Fruit fly (Drosophila melanogaster) whole organism, embryonic: ENCODE results near the gene Kah.

Experiments
- BEAF-32 ChIP-seq: fragments of 200-800 bp; sonication (Bioruptor generic); optimal IDR thresholded peaks from 3 replicates; lab custom pipeline; 2017; ENCODE audit warnings: missing biosample characterization, missing genetic modification characterization, mild to moderate bottlenecking, moderate library complexity, missing genetic modification reagents
- BtbVII ChIP-seq: fragments of 200-800 bp; sonication (Bioruptor generic); optimal IDR thresholded peaks from 3 replicates; lab custom pipeline; 2017; ENCODE audit warnings: missing biosample characterization, mild to moderate bottlenecking, missing genetic modification characterization
- CG10209 ChIP-seq: fragments of 200-800 bp; sonication (Bioruptor generic); optimal IDR thresholded peaks from 3 replicates; lab custom pipeline; 2017; ENCODE audit warnings: missing biosample characterization, mild to moderate bottlenecking, missing genetic modification characterization, missing genetic modification reagents
- CG10267 ChIP-seq: fragments of 200-800 bp; sonication (Bioruptor generic); optimal IDR thresholded peaks from 2 replicates; lab custom pipeline; 2018; ENCODE audit warnings: missing biosample characterization, mild to moderate bottlenecking, missing genetic modification characterization, moderate library complexity
- CG11093 ChIP-seq: fragments of 200-800 bp; sonication (Bioruptor generic); IDR thresholded peaks from 3 replicates; pipeline ENCODE4 v1.3.6; 2022; ENCODE audit warnings: missing biosample characterization, missing genetic modification characterization
- CG14860 ChIP-seq: fragments of 200-800 bp; sonication (Bioruptor generic); IDR thresholded peaks from 3 replicates; pipeline ENCODE4 v1.3.6; 2022; ENCODE audit warnings: missing biosample characterization, missing genetic modification characterization; ENCODE audit not compliant: partially characterized antibody
- CG16779 ChIP-seq: fragments of 200-800 bp; sonication (Bioruptor generic); IDR thresholded peaks from 2 replicates; pipeline ENCODE4 v1.3.6; 2022; ENCODE audit warnings: missing biosample characterization, missing genetic modification characterization
- CG16813 ChIP-seq: fragments of 200-800 bp; sonication (Bioruptor generic); IDR thresholded peaks from 3 replicates; pipeline ENCODE4 v1.3.6; 2022; ENCODE audit warnings: missing biosample characterization, missing genetic modification characterization; ENCODE audit not compliant: partially characterized antibody
- CG17568 ChIP-seq: fragments of 200-800 bp; sonication (Bioruptor generic); optimal IDR thresholded peaks from 2 replicates; lab custom pipeline; 2018; ENCODE audit warnings: missing biosample characterization, mild to moderate bottlenecking, missing genetic modification characterization, moderate library complexity
- CG17612 ChIP-seq: fragments of 200-800 bp; sonication (Bioruptor generic); IDR thresholded peaks from 2 replicates; pipeline ENCODE4 v1.3.6; 2022; ENCODE audit warnings: missing biosample characterization, missing genetic modification characterization
- CG18619 ChIP-seq: fragments of 200-800 bp; sonication (Bioruptor generic); optimal IDR thresholded peaks from 3 replicates; lab custom pipeline; 2017; ENCODE audit warnings: missing biosample characterization, mild to moderate bottlenecking, missing genetic modification characterization
- CG3065 ChIP-seq: fragments of 200-800 bp; sonication (Bioruptor generic); optimal IDR thresholded peaks from 2 replicates; lab custom pipeline; 2016; ENCODE audit warnings: missing biosample characterization, missing genetic modification characterization
- CG33557 ChIP-seq: fragments of 200-800 bp; sonication (Bioruptor generic); optimal IDR thresholded peaks from 2 replicates; lab custom pipeline; 2019; ENCODE audit warnings: missing biosample characterization, mild to moderate bottlenecking, missing genetic modification characterization, moderate library complexity
- CG4282 ChIP-seq: fragments of 200-800 bp; sonication (Bioruptor generic); optimal IDR thresholded peaks from 2 replicates; lab custom pipeline; 2016; ENCODE audit warnings: missing biosample characterization, missing genetic modification characterization
- CG4360 ChIP-seq: fragments of 200-800 bp; sonication (Bioruptor generic); IDR thresholded peaks from 2 replicates; pipeline ENCODE4 v1.3.6; 2022; ENCODE audit warnings: missing biosample characterization, missing genetic modification characterization
- CG5180 ChIP-seq: fragments of 200-800 bp; sonication (Bioruptor generic); optimal IDR thresholded peaks from 3 replicates; lab custom pipeline; 2017; ENCODE audit warnings: missing biosample characterization, missing genetic modification characterization, mild to moderate bottlenecking, moderate library complexity, missing genetic modification reagents
- CG6765 ChIP-seq: fragments of 200-800 bp; sonication (Bioruptor generic); optimal IDR thresholded peaks from 3 replicates; lab custom pipeline; 2017; ENCODE audit warnings: missing biosample characterization, mild to moderate bottlenecking, missing genetic modification characterization
- CG7987 ChIP-seq: fragments of 200-800 bp; sonication (Bioruptor generic); optimal IDR thresholded peaks from 2 replicates; lab custom pipeline; 2018; ENCODE audit warnings: missing biosample characterization, mild to moderate bottlenecking, missing genetic modification characterization, moderate library complexity
- CG8388 ChIP-seq: fragments of 200-800 bp; sonication (Bioruptor generic); optimal IDR thresholded peaks from 2 replicates; lab custom pipeline; 2019; ENCODE audit warnings: missing biosample characterization, mild to moderate bottlenecking, missing genetic modification characterization, moderate library complexity
- Dip3 ChIP-seq: fragments of 200-800 bp; sonication (Bioruptor generic); optimal IDR thresholded peaks from 3 replicates; lab custom pipeline; 2016; ENCODE audit warnings: missing biosample characterization, missing genetic modification characterization
- Hmr ChIP-seq: fragments of 200-800 bp; sonication (Bioruptor generic); optimal IDR thresholded peaks from 3 replicates; lab custom pipeline; 2017; ENCODE audit warnings: mild to moderate bottlenecking, missing biosample characterization, missing genetic modification reagents, missing genetic modification characterization
- Hmx ChIP-seq: fragments of 200-800 bp; sonication (Bioruptor generic); optimal IDR thresholded peaks from 2 replicates; lab custom pipeline; 2016; ENCODE audit warnings: missing biosample characterization, missing genetic modification characterization
- Hr39 ChIP-seq: fragments of >200 bp; optimal IDR thresholded peaks from 2 replicates; lab custom pipeline; 2017
- MBD-R2 ChIP-seq: fragments of 200-800 bp; sonication (Bioruptor generic); IDR thresholded peaks from 2 replicates; pipeline ENCODE4 v1.3.6; 2022; ENCODE audit warnings: missing biosample characterization, missing genetic modification characterization
- MESR4 ChIP-seq: fragments of 200-800 bp; sonication (Bioruptor generic); optimal IDR thresholded peaks from 2 replicates; lab custom pipeline; 2018; ENCODE audit warnings: missing biosample characterization, mild to moderate bottlenecking, missing genetic modification characterization, moderate library complexity
- NfI ChIP-seq: fragments of 200-800 bp; sonication (Bioruptor generic); optimal IDR thresholded peaks from 3 replicates; lab custom pipeline; 2018; ENCODE audit warnings: missing biosample characterization, mild to moderate bottlenecking, missing genetic modification characterization, moderate library complexity
- Oli ChIP-seq: fragments of 200-800 bp; sonication (Bioruptor generic); optimal IDR thresholded peaks from 2 replicates; lab custom pipeline; 2018; ENCODE audit warnings: missing biosample characterization, mild to moderate bottlenecking, missing genetic modification characterization, moderate library complexity
- Optix ChIP-seq: fragments of 200-800 bp; sonication (Bioruptor generic); IDR thresholded peaks from 3 replicates; pipeline ENCODE4 v1.3.6; 2022; ENCODE audit warnings: missing biosample characterization, missing genetic modification characterization
- Pdp1 ChIP-seq, 2 experiments: fragments of 200-800 bp; sonication (Bioruptor generic); optimal IDR thresholded peaks; 3 replicates each; lab custom pipeline; 2016; ENCODE audit warnings: missing biosample characterization in 2 of 2, missing genetic modification characterization in 2 of 2, mild to moderate bottlenecking in 1 of 2, moderate library complexity in 1 of 2
- Sox100B ChIP-seq: fragments of 200-800 bp; sonication (Bioruptor generic); optimal IDR thresholded peaks from 3 replicates; lab custom pipeline; 2018; ENCODE audit warnings: missing biosample characterization, mild to moderate bottlenecking, missing genetic modification characterization
- Sox102F ChIP-seq: fragments of 200-800 bp; sonication (Bioruptor generic); optimal IDR thresholded peaks from 2 replicates; lab custom pipeline; 2018; ENCODE audit warnings: missing biosample characterization, mild to moderate bottlenecking, missing genetic modification characterization, moderate library complexity
- cas ChIP-seq: fragments of 200-800 bp; sonication (Bioruptor generic); IDR thresholded peaks from 2 replicates; pipeline ENCODE4 v1.3.6; 2022; ENCODE audit warnings: missing biosample characterization, missing genetic modification characterization
- caup ChIP-seq: fragments of 200-800 bp; sonication (Bioruptor generic); optimal IDR thresholded peaks from 3 replicates; lab custom pipeline; 2017; ENCODE audit warnings: missing biosample characterization, mild to moderate bottlenecking, missing genetic modification characterization, moderate library complexity; ENCODE audit not compliant: severe bottlenecking
- crc ChIP-seq: fragments of 200-800 bp; sonication (Bioruptor generic); optimal IDR thresholded peaks from 2 replicates; lab custom pipeline; 2016; ENCODE audit warnings: missing biosample characterization, missing genetic modification characterization
- cwo ChIP-seq: fragments of 200-800 bp; sonication (Bioruptor generic); optimal IDR thresholded peaks from 3 replicates; lab custom pipeline; 2017; ENCODE audit warnings: missing biosample characterization, missing genetic modification characterization, mild to moderate bottlenecking, moderate library complexity, missing genetic modification reagents
- en ChIP-seq: fragments of 200-800 bp; sonication (Bioruptor generic); optimal IDR thresholded peaks from 2 replicates; lab custom pipeline; 2016; ENCODE audit warnings: missing biosample characterization, missing genetic modification characterization
- gcm ChIP-seq: fragments of 200-800 bp; sonication (Bioruptor generic); optimal IDR thresholded peaks from 2 replicates; lab custom pipeline; 2019; ENCODE audit warnings: missing biosample characterization, mild to moderate bottlenecking, missing genetic modification characterization, moderate library complexity
- hbn ChIP-seq: fragments of 200-800 bp; sonication (Bioruptor generic); IDR thresholded peaks from 2 replicates; pipeline ENCODE4 v1.3.6; 2022; ENCODE audit warnings: missing biosample characterization, missing genetic modification characterization; ENCODE audit not compliant: partially characterized antibody
- jumu ChIP-seq: fragments of 200-800 bp; sonication (Bioruptor generic); optimal IDR thresholded peaks from 3 replicates; lab custom pipeline; 2016; ENCODE audit warnings: missing biosample characterization, missing genetic modification characterization
- lbe ChIP-seq: fragments of 200-800 bp; sonication (Bioruptor generic); optimal IDR thresholded peaks from 2 replicates; lab custom pipeline; 2016; ENCODE audit warnings: missing biosample characterization, mild to moderate bottlenecking, missing genetic modification characterization
- odd ChIP-seq: fragments of 200-800 bp; sonication (Bioruptor generic); optimal IDR thresholded peaks from 2 replicates; lab custom pipeline; 2017; ENCODE audit warnings: missing biosample characterization, mild to moderate bottlenecking, missing genetic modification characterization
- peb ChIP-seq: fragments of 200-800 bp; sonication (Bioruptor generic); IDR thresholded peaks from 2 replicates; pipeline ENCODE4 v1.3.6; 2022; ENCODE audit warnings: missing biosample characterization, missing genetic modification characterization
- sima ChIP-seq: fragments of 200-800 bp; sonication (Bioruptor generic); optimal IDR thresholded peaks from 2 replicates; lab custom pipeline; 2016; ENCODE audit warnings: missing biosample characterization, missing genetic modification characterization
- slou ChIP-seq: fragments of 200-800 bp; sonication (Bioruptor generic); optimal IDR thresholded peaks from 3 replicates; lab custom pipeline; 2016; ENCODE audit warnings: missing biosample characterization, missing genetic modification characterization
- slp2 ChIP-seq: fragments of 200-800 bp; sonication (Bioruptor generic); optimal IDR thresholded peaks from 2 replicates; lab custom pipeline; 2016; ENCODE audit warnings: missing biosample characterization, missing genetic modification characterization
- sug ChIP-seq: fragments of 200-800 bp; optimal IDR thresholded peaks from 2 replicates; lab custom pipeline; 2019; ENCODE audit warnings: missing biosample characterization, mild to moderate bottlenecking, missing genetic modification characterization, moderate library complexity
- toy ChIP-seq: fragments of 200-800 bp; sonication (Bioruptor generic); IDR thresholded peaks from 2 replicates; pipeline ENCODE4 v1.3.6; 2022; ENCODE audit warnings: missing biosample characterization, missing genetic modification characterization
- unpg ChIP-seq: fragments of 200-800 bp; sonication (Bioruptor generic); optimal IDR thresholded peaks from 3 replicates; lab custom pipeline; 2018; ENCODE audit warnings: missing biosample characterization, mild to moderate bottlenecking, missing genetic modification characterization, moderate library complexity

Gene Kah

DNA sequence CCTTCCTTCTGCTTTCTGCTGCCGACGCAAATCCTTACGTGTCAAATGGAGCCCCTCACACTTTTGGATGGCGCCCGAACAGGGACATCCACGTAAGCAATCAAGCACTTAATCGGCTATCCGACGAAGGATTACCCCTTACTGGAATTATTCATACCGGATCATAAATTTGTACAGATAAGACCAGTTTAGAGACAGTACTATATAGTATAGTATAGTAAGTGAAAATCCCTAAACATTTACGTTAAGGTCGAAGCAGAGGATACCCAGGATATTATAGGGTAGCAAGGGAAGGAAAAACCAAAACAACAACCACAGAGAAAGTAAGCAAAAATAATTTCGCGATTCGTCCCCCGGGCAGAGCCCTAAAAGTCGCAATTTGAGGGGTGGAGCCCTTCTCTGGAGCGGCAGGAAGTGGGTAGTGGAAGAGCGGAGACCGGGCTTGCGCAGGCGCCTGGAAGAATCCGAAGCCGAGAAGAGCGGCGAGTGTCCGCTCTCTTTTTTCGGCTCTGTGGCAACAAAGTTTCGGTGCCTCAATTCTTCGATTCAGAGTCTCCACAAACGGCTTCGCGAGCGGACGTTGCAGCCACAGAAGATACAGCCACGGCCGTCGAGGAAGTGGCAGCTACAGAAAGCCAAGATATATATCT, 43.4 kb downstream of the Kah start (continued):
- TF ChIP-seq CG17568 = peak; percentile 1
- peak; percentile 63 for TF ChIP-seq NfI (GFP tag; lab: Kevin White, UChicago)
- TF ChIP-seq CG18619 (GFP tag; lab: Kevin White, UChicago) = peak; percentile 44
- peak; percentile 56 for TF ChIP-seq Dip3
- no peak for TF ChIP-seq gcm (GFP tag; lab: Kevin White, UChicago)
- peak; percentile 58 for TF ChIP-seq unpg (GFP tag; lab: Kevin White, UChicago)
- TF ChIP-seq CG33557 (GFP tag; lab: Kevin White, UChicago) = no peak
- TF ChIP-seq odd (GFP tag; lab: Kevin White, UChicago) = peak; percentile 37
- TF ChIP-seq en (GFP tag; lab: Kevin White, UChicago) = no peak
- TF ChIP-seq lbe = peak; percentile 72
- TF ChIP-seq BtbVII (GFP tag; lab: Kevin White, UChicago) = peak; percentile 70
- no peak for TF ChIP-seq MESR4 (GFP tag; lab: Kevin White, UChicago)
- 0 out of 3 replicates have a peak, but pooled peaks have one; percentile 37 for TF ChIP-seq CG11093
- TF ChIP-seq cas = peak; percentile 59; the same call in 1 of the 2 replicates
- peak; percentile 6 for TF ChIP-seq sima (GFP tag; lab: Kevin White, UChicago)
- TF ChIP-seq Hmr (GFP tag; lab: Kevin White, UChicago) = peak; percentile 87
- peak; percentile 62 to 66 for TF ChIP-seq Pdp1 (GFP tag; optimal IDR thresholded peaks at IDR 0.05; lab: Kevin White, UChicago)
- peak; percentile 43; the same call in 1 of the 2 replicates for TF ChIP-seq CG4360
- TF ChIP-seq CG6765 = peak; percentile 29
- TF ChIP-seq CG8388 = peak; percentile 0
- peak; percentile 43; the same call in 1 of the 2 replicates for TF ChIP-seq CG17612 (GFP tag; lab: Robert Waterston, UW)
- TF ChIP-seq CG5180 (GFP tag; lab: Kevin White, UChicago) = peak; percentile 24
- TF ChIP-seq peb (GFP tag; lab: Robert Waterston, UW) = no peak
- TF ChIP-seq Sox100B = peak; percentile 20
- no peak for TF ChIP-seq CG16813 (GFP tag; lab: Robert Waterston, UW)
- TF ChIP-seq Optix = 0 out of 3 replicates have a peak, but pooled peaks have one; percentile 10
- TF ChIP-seq toy (GFP tag; lab: Robert Waterston, UW) = peak; percentile 53; the same call in 1 of the 2 replicates
- no peak for TF ChIP-seq slou
- peak; percentile 66 for TF ChIP-seq crc (GFP tag; lab: Kevin White, UChicago)
- TF ChIP-seq jumu (GFP tag; lab: Kevin White, UChicago) = peak; percentile 48
- TF ChIP-seq CG14860 = no peak
- TF ChIP-seq Sox102F (GFP tag; lab: Kevin White, UChicago) = peak; percentile 36
- TF ChIP-seq Hmx (GFP tag; lab: Kevin White, UChicago) = peak; percentile 28
- no peak for TF ChIP-seq hbn (GFP tag; lab: Robert Waterston, UW)
- TF ChIP-seq BEAF-32 (GFP tag; lab: Kevin White, UChicago) = no peak
- TF ChIP-seq CG10209 (GFP tag; lab: Kevin White, UChicago) = peak; percentile 42
- TF ChIP-seq sug (tag; lab: Kevin White, UChicago) = peak; percentile 22
- no peak for TF ChIP-seq CG16779
- TF ChIP-seq cwo (GFP tag; lab: Kevin White, UChicago) = peak; percentile 76
- peak; percentile 78 for TF ChIP-seq caup (GFP tag; lab: Kevin White, UChicago)
- peak; percentile 28 for TF ChIP-seq slp2
- TF ChIP-seq Hr39 (lab: Kevin White, UChicago) = no peak
- TF ChIP-seq MBD-R2 = peak; percentile 39; the same call in 1 of the 2 replicates
- TF ChIP-seq CG7987 (GFP tag; lab: Kevin White, UChicago) = peak; percentile 26
- peak; percentile 26 for TF ChIP-seq CG10267 (tag; lab: Kevin White, UChicago)
- peak; percentile 63 for TF ChIP-seq Oli (tag; lab: Kevin White, UChicago)
- peak; percentile 8 for TF ChIP-seq CG4282 (GFP tag; lab: Kevin White, UChicago)
- TF ChIP-seq CG3065 (GFP tag; lab: Kevin White, UChicago) = no peak
